Worm (Caenorhabditis elegans): ENCODE results near the gene str-79.

- TF ChIP-seq nhr-80 (tag; optimal IDR thresholded peaks at IDR 0.05) (peak; percentile 86), gei-17 (GFP tag; optimal IDR thresholded peaks at IDR 0.05) (no peak), unc-130 (GFP tag; optimal IDR thresholded peaks at IDR 0.05) (no peak), egl-18 (GFP tag; IDR thresholded peaks at IDR 0.05) (no peak), ztf-25 (GFP tag; IDR thresholded peaks at IDR 0.05) (no peak), hlh-26 (GFP tag; conservative IDR thresholded peaks at IDR 0.05) (no peak), ztf-28 (GFP tag; IDR thresholded peaks at IDR 0.05) (no peak), nhr-27 (tag; optimal IDR thresholded peaks at IDR 0.05) (no peak), ama-1 (optimal IDR thresholded peaks at IDR 0.05) (no peak), ama-1 (GFP tag; optimal IDR thresholded peaks at IDR 0.05) (no peak), nfya-1 (tag; optimal IDR thresholded peaks at IDR 0.05; ENCODE audit: borderline replicate concordance, insufficient read depth) (no peak), ets-4 (GFP tag; optimal IDR thresholded peaks at IDR 0.05) (no peak), F22D6.2 (tag; optimal IDR thresholded peaks at IDR 0.05) (no peak), F33H1.4 (GFP tag; IDR thresholded peaks at IDR 0.05) (no peak)
These were observed 48.5 kb downstream of the str-79 start for ce11 chrX:2018211-2018610.
